Worm (Caenorhabditis elegans): Measurements from ENCODE around the gene serp-1.2.

serp-1.2 gene

DNA sequence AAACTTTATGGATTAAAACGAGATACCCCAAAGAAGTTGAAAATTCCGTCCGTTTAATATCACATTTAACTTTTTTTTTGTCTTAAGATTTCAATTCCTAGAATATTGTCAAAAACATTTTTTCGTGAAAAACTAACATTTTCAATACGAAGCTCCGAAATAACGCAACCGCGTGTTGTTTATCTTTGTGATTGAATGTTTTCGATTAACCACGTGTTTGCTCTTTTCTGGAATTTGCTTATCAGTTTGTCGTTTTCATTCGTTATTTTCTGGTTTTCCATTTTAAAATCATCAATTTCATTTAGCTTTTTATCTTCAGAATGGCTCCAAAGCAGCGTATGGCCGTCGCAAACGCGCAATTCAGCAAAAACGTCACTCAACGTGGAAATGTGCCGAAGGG, at the start of gene serp-1.2:
TSS of gene serp-1.2 (plus strand) at position 318 of the 400 bp plus-strand sequence.
- TF ChIP-seq sem-2 (GFP tag; optimal IDR thresholded peaks at IDR 0.05) (no peak), unc-120 (tag; optimal IDR thresholded peaks at IDR 0.05; ENCODE audit: poor library complexity, severe bottlenecking) (no peak), nhr-12 (tag; optimal IDR thresholded peaks at IDR 0.05) (no peak), unc-39 (tag; optimal IDR thresholded peaks at IDR 0.05) (no peak), ztf-11 (tag; optimal IDR thresholded peaks at IDR 0.05) (no peak), mep-1 (tag; optimal IDR thresholded peaks at IDR 0.05) (no peak), lin-32 (GFP tag; optimal IDR thresholded peaks at IDR 0.05) (no peak), nhr-237 (tag; optimal IDR thresholded peaks at IDR 0.05) (no peak), mab-5 (tag; optimal IDR thresholded peaks at IDR 0.05) (no peak), ceh-39 (tag; optimal IDR thresholded peaks at IDR 0.05) (no peak), hlh-1 (tag; optimal IDR thresholded peaks at IDR 0.05) (no peak)

DNA sequence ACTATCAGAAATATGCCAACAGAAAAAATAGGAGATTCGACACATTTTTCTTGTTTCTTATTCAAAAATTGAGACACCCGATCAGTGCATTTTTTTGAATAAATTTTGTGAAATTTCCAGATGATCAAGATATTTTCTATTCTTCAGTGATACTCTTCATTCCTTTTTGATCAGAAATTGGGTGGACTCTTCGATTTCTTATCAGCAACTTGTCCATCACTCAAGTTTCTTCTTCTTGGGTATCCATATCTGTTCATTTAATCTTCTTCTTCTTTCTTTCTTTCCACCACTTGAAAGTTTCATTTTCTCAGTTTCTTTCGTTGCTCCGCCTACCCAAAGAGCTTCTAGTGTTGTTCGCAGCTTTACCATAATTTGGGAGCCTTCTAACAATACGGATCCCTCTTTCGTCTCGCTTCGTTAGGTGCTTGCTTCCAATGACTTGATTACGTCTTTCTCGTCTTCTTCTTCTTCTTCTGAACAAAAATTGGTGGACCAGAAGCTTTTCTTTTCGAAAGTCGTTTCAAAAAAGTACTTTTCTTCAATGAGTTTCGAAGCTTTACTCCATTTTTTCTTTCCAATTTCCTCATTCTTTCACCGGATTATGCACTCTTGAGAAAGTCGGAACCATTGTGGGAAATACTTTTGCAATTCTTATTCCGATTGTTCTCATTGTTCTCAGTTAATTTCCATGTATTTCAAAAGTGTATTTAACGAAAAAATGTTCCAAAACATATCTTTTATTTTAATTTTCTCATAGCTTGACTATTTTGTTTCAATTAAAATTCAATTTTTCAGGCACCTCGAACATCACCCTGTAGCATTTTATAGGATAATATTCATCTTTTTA, 49.6 kb upstream of the serp-1.2 start, which contains the start of gene pct-1:
TSS of gene pct-1 (plus strand) at position 797 of the 847 bp plus-strand sequence.
- TF ChIP-seq ceh-39 (tag; optimal IDR thresholded peaks at IDR 0.05) = no peak
- TF ChIP-seq ces-1 (GFP tag; optimal IDR thresholded peaks at IDR 0.05) = peak; percentile 69
- TF ChIP-seq blmp-1 (tag; optimal IDR thresholded peaks at IDR 0.05) = no peak
- TF ChIP-seq unc-39 (tag; optimal IDR thresholded peaks at IDR 0.05) = no peak

- no peak for TF ChIP-seq cnd-1 (tag; optimal IDR thresholded peaks at IDR 0.05)
- TF ChIP-seq ces-1 (GFP tag; optimal IDR thresholded peaks at IDR 0.05) = peak; percentile 87
Observed at ce11 chrIV:8181404-8181803, 44.1 kb upstream of the serp-1.2 start.

- TF ChIP-seq nhr-76 (tag; optimal IDR thresholded peaks at IDR 0.05) = no peak
- no peak for TF ChIP-seq ceh-39 (tag; optimal IDR thresholded peaks at IDR 0.05)
- TF ChIP-seq mep-1 (tag; optimal IDR thresholded peaks at IDR 0.05) = no peak
- no peak for TF ChIP-seq snpc-4 (tag; optimal IDR thresholded peaks at IDR 0.05)
- peak; percentile 15 for TF ChIP-seq hlh-1 (tag; optimal IDR thresholded peaks at IDR 0.05)
- TF ChIP-seq ces-1 (GFP tag; optimal IDR thresholded peaks at IDR 0.05) = peak; percentile 80
- TF ChIP-seq pha-4 (tag; optimal IDR thresholded peaks at IDR 0.05) = peak; percentile 13
- TF ChIP-seq ztf-11 (tag; optimal IDR thresholded peaks at IDR 0.05) = peak; percentile 12
- no peak for TF ChIP-seq flh-1 (GFP tag; optimal IDR thresholded peaks at IDR 0.05)
- no peak for TF ChIP-seq nhr-12 (tag; optimal IDR thresholded peaks at IDR 0.05)
- no peak for TF ChIP-seq unc-62 (GFP tag; optimal IDR thresholded peaks at IDR 0.05)
- TF ChIP-seq blmp-1 (tag; optimal IDR thresholded peaks at IDR 0.05) = no peak
- no peak for TF ChIP-seq unc-39 (tag; optimal IDR thresholded peaks at IDR 0.05)
- peak; percentile 61 for TF ChIP-seq cnd-1 (tag; optimal IDR thresholded peaks at IDR 0.05)
- no peak for TF ChIP-seq lin-13 (tag; optimal IDR thresholded peaks at IDR 0.05)
- TF ChIP-seq elt-1 (tag; optimal IDR thresholded peaks at IDR 0.05; ENCODE audit: borderline replicate concordance, insufficient read depth) = no peak
- TF ChIP-seq sem-2 (GFP tag; optimal IDR thresholded peaks at IDR 0.05) = no peak
- TF ChIP-seq unc-120 (tag; optimal IDR thresholded peaks at IDR 0.05; ENCODE audit: poor library complexity, severe bottlenecking) = no peak
- TF ChIP-seq ham-2 (GFP tag; optimal IDR thresholded peaks at IDR 0.05) = no peak
- TF ChIP-seq bed-3 (GFP tag; optimal IDR thresholded peaks at IDR 0.05) = no peak
- no peak for TF ChIP-seq ceh-83 (GFP tag; optimal IDR thresholded peaks at IDR 0.05)
- TF ChIP-seq drap-1 (GFP tag; optimal IDR thresholded peaks at IDR 0.05) = no peak
- TF ChIP-seq nhr-2 (tag; optimal IDR thresholded peaks at IDR 0.05) = peak; percentile 55
- TF ChIP-seq tbx-8 (GFP tag; optimal IDR thresholded peaks at IDR 0.05) = no peak
Observed at ce11 chrIV:8182566-8182965, 42.9 kb upstream of the serp-1.2 start.

DNA sequence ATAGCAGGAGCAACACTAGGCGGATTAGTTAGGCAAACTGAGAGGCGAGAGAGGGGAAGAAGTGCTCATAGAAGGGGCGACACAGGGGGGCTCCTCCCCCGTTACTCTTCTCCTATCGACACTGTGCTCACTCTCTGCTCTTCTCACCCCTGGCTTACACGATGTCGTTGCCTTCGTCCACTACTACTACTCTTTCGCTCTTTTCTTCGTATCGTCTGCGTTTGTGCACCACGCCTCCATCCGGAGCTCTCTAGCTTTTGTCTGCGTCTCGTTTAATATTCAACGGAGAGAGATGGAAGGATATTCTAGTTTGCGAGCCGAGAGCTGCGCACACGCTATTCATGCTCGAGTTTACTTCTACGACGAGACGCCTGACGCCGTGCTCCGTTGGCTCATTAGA, 42.2 kb upstream of the serp-1.2 start:
- TF ChIP-seq cnd-1 (tag; optimal IDR thresholded peaks at IDR 0.05) (peak; percentile 36), sptf-1 (tag; optimal IDR thresholded peaks at IDR 0.05) (peak; percentile 43), mls-2 (tag; optimal IDR thresholded peaks at IDR 0.05) (peak; percentile 63), bed-3 (GFP tag; optimal IDR thresholded peaks at IDR 0.05) (no peak), nhr-2 (tag; optimal IDR thresholded peaks at IDR 0.05) (no peak), ham-2 (GFP tag; optimal IDR thresholded peaks at IDR 0.05) (no peak), unc-120 (tag; optimal IDR thresholded peaks at IDR 0.05; ENCODE audit: poor library complexity, severe bottlenecking) (no peak), unc-39 (tag; optimal IDR thresholded peaks at IDR 0.05) (no peak), M03D4.4 (tag; optimal IDR thresholded peaks at IDR 0.05) (peak; percentile 8), unc-62 (GFP tag; optimal IDR thresholded peaks at IDR 0.05) (no peak), ces-1 (GFP tag; optimal IDR thresholded peaks at IDR 0.05) (peak; percentile 81), zip-8 (tag; optimal IDR thresholded peaks at IDR 0.05) (no peak)
